Fruit fly (Drosophila melanogaster): ENCODE data around the gene CG2004.

Gene CG2004

dm6 chrX:8671348-8672298 is 43.1 kb downstream of the CG2004 start (continued):
- no peak for TF ChIP-seq Bteb2 (GFP tag; optimal IDR thresholded peaks at IDR 0.05)
- TF ChIP-seq E2f1 (GFP tag; IDR thresholded peaks at IDR 0.05): peak; percentile 51
- no peak for TF ChIP-seq gro (GFP tag; optimal IDR thresholded peaks at IDR 0.05)
- TF ChIP-seq CG14860 (GFP tag; IDR thresholded peaks at IDR 0.05; ENCODE audit: partially characterized antibody): no peak
- TF ChIP-seq otp (GFP tag; IDR thresholded peaks at IDR 0.05): peak; percentile 85
- no peak for TF ChIP-seq CG12104 (GFP tag; optimal IDR thresholded peaks at IDR 0.05)
- TF ChIP-seq fru (optimal IDR thresholded peaks at IDR 0.05): no peak
- TF ChIP-seq CG10274 (GFP tag; optimal IDR thresholded peaks at IDR 0.05): no peak
- TF ChIP-seq ato (GFP tag; IDR thresholded peaks at IDR 0.05; ENCODE audit: partially characterized antibody): no peak
- TF ChIP-seq insv (GFP tag; optimal IDR thresholded peaks at IDR 0.05): no peak
- no peak for TF ChIP-seq CG7786 (GFP tag; optimal IDR thresholded peaks at IDR 0.05)
- TF ChIP-seq CG10654 (GFP tag; optimal IDR thresholded peaks at IDR 0.05): no peak
- no peak for TF ChIP-seq CG31388 (GFP tag; optimal IDR thresholded peaks at IDR 0.05)
- no peak for TF ChIP-seq Sry-β (GFP tag; optimal IDR thresholded peaks at IDR 0.05)
- no peak for TF ChIP-seq yki (optimal IDR thresholded peaks at IDR 0.05)
- TF ChIP-seq pum (GFP tag; optimal IDR thresholded peaks at IDR 0.05): peak; percentile 6
- no peak for TF ChIP-seq mld (GFP tag; IDR thresholded peaks at IDR 0.05; ENCODE audit: partially characterized antibody)
- TF ChIP-seq sens (GFP tag): peak; percentile 87
- TF ChIP-seq shn (GFP tag; optimal IDR thresholded peaks at IDR 0.05): no peak
- no peak for TF ChIP-seq zen2 (GFP tag; IDR thresholded peaks at IDR 0.05; ENCODE audit: partially characterized antibody)
- no peak for TF ChIP-seq CG3995 (GFP tag; optimal IDR thresholded peaks at IDR 0.05)
- peak; percentile 57 for TF ChIP-seq ttk (GFP tag; IDR thresholded peaks at IDR 0.05)
- peak; percentile 80 for TF ChIP-seq CG17328 (GFP tag; IDR thresholded peaks at IDR 0.05)
- peak; percentile 12 for TF ChIP-seq CG8089 (GFP tag; optimal IDR thresholded peaks at IDR 0.05)
- TF ChIP-seq CG6654 (GFP tag; optimal IDR thresholded peaks at IDR 0.05): no peak
- TF ChIP-seq wek (GFP tag; optimal IDR thresholded peaks at IDR 0.05): no peak
- no peak for TF ChIP-seq CG12769 (tag; optimal IDR thresholded peaks at IDR 0.05)
- no peak for TF ChIP-seq bigmax (GFP tag; optimal IDR thresholded peaks at IDR 0.05)
- TF ChIP-seq lmd (GFP tag; IDR thresholded peaks at IDR 0.05): peak; percentile 57
- no peak for TF ChIP-seq CG4282 (GFP tag; optimal IDR thresholded peaks at IDR 0.05)
- peak; percentile 30 for TF ChIP-seq CG30403 (GFP tag; optimal IDR thresholded peaks at IDR 0.05)
- TF ChIP-seq Dip2 (GFP tag; IDR thresholded peaks at IDR 0.05): no peak
- no peak for TF ChIP-seq CG33213 (GFP tag; optimal IDR thresholded peaks at IDR 0.05)
- no peak for TF ChIP-seq CG1233 (GFP tag; optimal IDR thresholded peaks at IDR 0.05)
- TF ChIP-seq NC2α (GFP tag; optimal IDR thresholded peaks at IDR 0.05): no peak
- TF ChIP-seq CG14965 (GFP tag; optimal IDR thresholded peaks at IDR 0.05; ENCODE audit: borderline replicate concordance): no peak
- peak; percentile 55 for TF ChIP-seq CG32772 (GFP tag; IDR thresholded peaks at IDR 0.05)
- peak; percentile 40 for TF ChIP-seq gsb-n (tag; optimal IDR thresholded peaks at IDR 0.05)
- TF ChIP-seq dpn (GFP tag; optimal IDR thresholded peaks at IDR 0.05): no peak
- TF ChIP-seq sens-2 (GFP tag; IDR thresholded peaks at IDR 0.05): no peak
- TF ChIP-seq Blimp-1 (GFP tag; optimal IDR thresholded peaks at IDR 0.05): peak; percentile 50
- TF ChIP-seq slp2 (GFP tag; optimal IDR thresholded peaks at IDR 0.05): no peak
- no peak for TF ChIP-seq salm (tag; optimal IDR thresholded peaks at IDR 0.05)
- TF ChIP-seq CG32767 (GFP tag; IDR thresholded peaks at IDR 0.05): peak; percentile 43; the same call in 1 of the 2 replicates
- TF ChIP-seq Usf (GFP tag; optimal IDR thresholded peaks at IDR 0.05): no peak
- TF ChIP-seq esg (GFP tag; conservative IDR thresholded peaks at IDR 0.05): peak; percentile 58
- TF ChIP-seq caup (GFP tag; optimal IDR thresholded peaks at IDR 0.05; ENCODE audit: severe bottlenecking): no peak
- TF ChIP-seq CG11695 (GFP tag; IDR thresholded peaks at IDR 0.05): peak; percentile 40; the same call in 1 of the 3 replicates
- TF ChIP-seq wor (GFP tag; IDR thresholded peaks at IDR 0.05): peak; percentile 62
- TF ChIP-seq CG10366 (GFP tag; IDR thresholded peaks at IDR 0.05): peak; percentile 60; the same call in 1 of the 2 replicates

Measured in whole organism, embryonic.